Fruit fly (Drosophila melanogaster) whole organism: ENCODE results near the gene CG14280.

ENCODE experiments used
- CG8478 ChIP-seq: fragments of >200 bp; optimal IDR thresholded peaks from 2 replicates; lab custom pipeline; 2018; ENCODE audit warnings: inconsistent platforms
- Dll ChIP-seq: fragments of >200 bp; optimal IDR thresholded peaks from 2 replicates; lab custom pipeline; 2017
- psq ChIP-seq: fragments of >200 bp; optimal IDR thresholded peaks from 2 replicates; lab custom pipeline; 2017

DNA sequence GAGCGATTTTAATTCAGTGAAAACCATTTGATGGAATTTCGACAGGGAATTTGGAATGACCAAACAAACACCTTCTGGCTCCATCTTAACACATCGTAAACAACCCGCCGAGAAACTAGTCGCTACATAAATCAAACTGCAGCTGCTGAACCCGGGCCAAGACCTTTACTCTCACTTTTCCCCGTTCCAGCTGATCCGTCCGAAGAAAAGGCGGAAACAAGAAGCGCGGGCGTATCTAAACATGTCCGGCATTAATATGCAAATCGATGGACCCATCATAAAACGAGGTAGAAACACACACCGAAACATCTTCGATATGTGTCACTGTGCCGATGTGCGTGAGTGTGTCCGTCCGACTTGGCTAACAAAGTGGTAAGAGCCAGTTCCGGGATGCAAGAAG lies 36.4 kb downstream of the CG14280 start:
- no peak for TF ChIP-seq Dll (lab: Kevin White, UChicago)
- TF ChIP-seq CG8478 = no peak
- TF ChIP-seq psq (lab: Kevin White, UChicago) = no peak
